Worm (Caenorhabditis elegans) whole organism, early embryonic: ENCODE measurements around the gene Y11D7A.3.
"Not testable (repeated sequence)": the region's sequence is repeated elsewhere in the genome, so short reads cannot be mapped to it uniquely, and the experiment has no call there.

Experiments used
- B0310.2 ChIP-seq: sonication (generic microtip); optimal IDR thresholded peaks from 2 replicates; lab custom pipeline; 2016; ENCODE audit warnings: mild to moderate bottlenecking, missing genetic modification characterization, missing compliant biosample characterization
- F13C5.2 ChIP-seq: sonication (generic microtip); optimal IDR thresholded peaks from 2 replicates; lab custom pipeline; 2017; ENCODE audit warnings: mild to moderate bottlenecking, missing genetic modification characterization, inconsistent platforms, missing compliant biosample characterization
- aly-1 ChIP-seq: sonication (generic microtip); optimal IDR thresholded peaks from 2 replicates; lab custom pipeline; 2016; ENCODE audit warnings: missing genetic modification characterization, missing compliant biosample characterization
- ama-1 ChIP-seq: fragments of 150-350 bp; optimal IDR thresholded peaks from 2 replicates; lab custom pipeline; 2014
- ceh-13 ChIP-seq: fragments of 200-800 bp; sonication (Bioruptor generic); optimal IDR thresholded peaks from 2 replicates; lab custom pipeline; 2018; ENCODE audit warnings: mild to moderate bottlenecking, missing genetic modification characterization, missing compliant biosample characterization
- ceh-36 ChIP-seq: sonication (generic microtip); optimal IDR thresholded peaks from 2 replicates; lab custom pipeline; 2016; ENCODE audit warnings: missing genetic modification characterization, inconsistent platforms, missing compliant biosample characterization
- ets-7 ChIP-seq: sonication (generic microtip); optimal IDR thresholded peaks from 2 replicates; lab custom pipeline; 2016; ENCODE audit warnings: missing genotype, missing genetic modification characterization, missing compliant biosample characterization
- flt-1 ChIP-seq: fragments of 200-800 bp; sonication (Bioruptor generic); IDR thresholded peaks from 2 replicates; pipeline ENCODE4 v1.3.6; 2022; ENCODE audit warnings: missing genetic modification characterization, missing compliant biosample characterization
- hmbx-1 ChIP-seq: sonication (generic microtip); optimal IDR thresholded peaks from 2 replicates; lab custom pipeline; 2016; ENCODE audit warnings: mild to moderate bottlenecking, missing genetic modification characterization, missing compliant biosample characterization
- hmg-4 ChIP-seq: fragments of 200-800 bp; sonication (Bioruptor generic); optimal IDR thresholded peaks from 2 replicates; lab custom pipeline; 2018; ENCODE audit warnings: mild to moderate bottlenecking, missing genetic modification characterization, missing compliant biosample characterization
- hnd-1 ChIP-seq: sonication (generic microtip); optimal IDR thresholded peaks from 2 replicates; lab custom pipeline; 2016; ENCODE audit warnings: missing genetic modification characterization, missing compliant biosample characterization
- pes-1 ChIP-seq: fragments of 200-800 bp; sonication (Bioruptor generic); IDR thresholded peaks from 2 replicates; pipeline ENCODE4 v1.3.6; 2022; ENCODE audit warnings: missing genetic modification reagents, missing genetic modification characterization, missing compliant biosample characterization
- scrt-1 ChIP-seq: fragments of 200-800 bp; sonication (Bioruptor generic); IDR thresholded peaks from 2 replicates; pipeline ENCODE4 v1.3.6; 2022; ENCODE audit warnings: missing genetic modification characterization, missing compliant biosample characterization
- sea-1 ChIP-seq: fragments of 200-800 bp; sonication (Bioruptor generic); conservative IDR thresholded peaks from 2 replicates; pipeline ENCODE4 v1.3.6; 2022; ENCODE audit warnings: missing genetic modification characterization, missing compliant biosample characterization
- tbx-11 ChIP-seq: fragments of 200-800 bp; sonication (Bioruptor generic); IDR thresholded peaks from 2 replicates; pipeline ENCODE4 v1.3.6; 2022; ENCODE audit warnings: missing genetic modification characterization, missing compliant biosample characterization
- tbx-37 ChIP-seq: fragments of 200-800 bp; sonication (Bioruptor generic); conservative IDR thresholded peaks from 2 replicates; pipeline ENCODE4 v1.3.6; 2022; ENCODE audit warnings: missing genetic modification reagents, missing genetic modification characterization, missing compliant biosample characterization
- tra-4 ChIP-seq: sonication (generic microtip); optimal IDR thresholded peaks from 2 replicates; lab custom pipeline; 2017; ENCODE audit warnings: missing genetic modification characterization, missing compliant biosample characterization

Gene Y11D7A.3

ce11 chrIV:9232421-9233141, at the start of gene Y11D7A.3:
TSS of gene Y11D7A.3 (plus strand) at chrIV:9233091.
- TF ChIP-seq B0310.2 (tag; lab: Kevin White, UChicago) (no peak), sea-1 (GFP tag; lab: Robert Waterston, UW) (no peak), tbx-37 (GFP tag; lab: Robert Waterston, UW) (no peak), flt-1 (GFP tag; lab: Robert Waterston, UW) (no peak)

ce11 chrIV:9184547-9184946, 48.3 kb upstream of the Y11D7A.3 start, which contains the start of gene C07C7.1:
TSS of gene C07C7.1 (plus strand) at chrIV:9184847.
- TF ChIP-seq hmbx-1 (tag; lab: Kevin White, UChicago) (no peak), tra-4 (tag; lab: Kevin White, UChicago) (no peak), ceh-36 (no peak), F13C5.2 (tag; lab: Kevin White, UChicago) (no peak), sea-1 (GFP tag; lab: Robert Waterston, UW) (no peak), pes-1 (GFP tag; lab: Robert Waterston, UW) (no peak), hnd-1 (tag; lab: Kevin White, UChicago) (no peak), aly-1 (no peak), B0310.2 (tag; lab: Kevin White, UChicago) (no peak), ets-7 (tag; lab: Kevin White, UChicago) (no peak), tbx-11 (no peak), scrt-1 (no peak), flt-1 (GFP tag; lab: Robert Waterston, UW) (no peak), ceh-13 (GFP tag; lab: Kevin White, UChicago) (no peak), ama-1 (lab: Kevin White, UChicago) (no peak), hmg-4 (GFP tag; lab: Kevin White, UChicago) (no peak), tbx-37 (GFP tag; lab: Robert Waterston, UW) (no peak)

- no peak for TF ChIP-seq ama-1 (lab: Kevin White, UChicago)
- peak; percentile 96 for TF ChIP-seq flt-1 (GFP tag; lab: Robert Waterston, UW)
- no peak for TF ChIP-seq hmg-4 (GFP tag; lab: Kevin White, UChicago)
- TF ChIP-seq hnd-1 (tag; lab: Kevin White, UChicago) = peak; percentile 85
- TF ChIP-seq hmbx-1 (tag; lab: Kevin White, UChicago) = peak; percentile 76
- peak; percentile 96 for TF ChIP-seq tbx-11
- TF ChIP-seq ets-7 (tag; lab: Kevin White, UChicago) = peak; percentile 87
- peak; percentile 95 for TF ChIP-seq sea-1 (GFP tag; lab: Robert Waterston, UW)
- peak; percentile 96 for TF ChIP-seq ceh-36
- TF ChIP-seq tbx-37 (GFP tag; lab: Robert Waterston, UW) = peak; percentile 97
- peak; percentile 96 for TF ChIP-seq pes-1 (GFP tag; lab: Robert Waterston, UW)
- peak; percentile 90 for TF ChIP-seq ceh-13 (GFP tag; lab: Kevin White, UChicago)
- peak; percentile 96 for TF ChIP-seq scrt-1
- TF ChIP-seq aly-1 = peak; percentile 95
- peak; percentile 94 for TF ChIP-seq F13C5.2 (tag; lab: Kevin White, UChicago)
- TF ChIP-seq tra-4 (tag; lab: Kevin White, UChicago) = peak; percentile 89
- peak; percentile 93 for TF ChIP-seq B0310.2 (tag; lab: Kevin White, UChicago)
Measured at ce11 chrIV:9191183-9191582, 41.7 kb upstream of the Y11D7A.3 start.

ce11 chrIV:9192522-9192921, 40.4 kb upstream of the Y11D7A.3 start, which contains the start of gene C46C2.5:
TSS of gene C46C2.5 (minus strand) at chrIV:9192622.
- TF ChIP-seq F13C5.2 (tag; lab: Kevin White, UChicago) = no peak
- TF ChIP-seq hmg-4 (GFP tag; lab: Kevin White, UChicago) = no peak
- TF ChIP-seq ceh-36 = no peak
- no peak for TF ChIP-seq hnd-1 (tag; lab: Kevin White, UChicago)
- TF ChIP-seq hmbx-1 (tag; lab: Kevin White, UChicago) = no peak
- no peak for TF ChIP-seq aly-1
- TF ChIP-seq scrt-1 = no peak
- TF ChIP-seq pes-1 (GFP tag; lab: Robert Waterston, UW) = no peak
- TF ChIP-seq flt-1 (GFP tag; lab: Robert Waterston, UW) = no peak
- no peak for TF ChIP-seq ceh-13 (GFP tag; lab: Kevin White, UChicago)
- no peak for TF ChIP-seq tbx-37 (GFP tag; lab: Robert Waterston, UW)

ce11 chrIV:9194524-9194923, 38.4 kb upstream of the Y11D7A.3 start, which contains the start of gene C46C2.7:
TSS of gene C46C2.7 (plus strand) at chrIV:9194824.
- not testable (repeated sequence) for TF ChIP-seq hnd-1 (tag; lab: Kevin White, UChicago); hmbx-1 (tag; lab: Kevin White, UChicago); hmg-4 (GFP tag; lab: Kevin White, UChicago)

- TF ChIP-seq F13C5.2 (tag; lab: Kevin White, UChicago) = no peak
- TF ChIP-seq hmg-4 (GFP tag; lab: Kevin White, UChicago) = no peak
- TF ChIP-seq tra-4 (tag; lab: Kevin White, UChicago) = no peak
- TF ChIP-seq hnd-1 (tag; lab: Kevin White, UChicago) = no peak
- TF ChIP-seq sea-1 (GFP tag; lab: Robert Waterston, UW) = no peak
- TF ChIP-seq hmbx-1 (tag; lab: Kevin White, UChicago) = no peak
- no peak for TF ChIP-seq ets-7 (tag; lab: Kevin White, UChicago)
- no peak for TF ChIP-seq flt-1 (GFP tag; lab: Robert Waterston, UW)
- no peak for TF ChIP-seq aly-1
- no peak for TF ChIP-seq tbx-11
- TF ChIP-seq B0310.2 (tag; lab: Kevin White, UChicago) = no peak
- no peak for TF ChIP-seq ceh-13 (GFP tag; lab: Kevin White, UChicago)
- no peak for TF ChIP-seq pes-1 (GFP tag; lab: Robert Waterston, UW)
- TF ChIP-seq scrt-1 = no peak
- TF ChIP-seq tbx-37 (GFP tag; lab: Robert Waterston, UW) = no peak
- TF ChIP-seq ama-1 (lab: Kevin White, UChicago) = no peak
- no peak for TF ChIP-seq ceh-36
Measured at ce11 chrIV:9196755-9197154, 36.1 kb upstream of the Y11D7A.3 start.

- TF ChIP-seq ets-7 (tag; lab: Kevin White, UChicago) (no peak), flt-1 (GFP tag; lab: Robert Waterston, UW) (no peak), ceh-13 (GFP tag; lab: Kevin White, UChicago) (no peak), hnd-1 (tag; lab: Kevin White, UChicago) (no peak), tra-4 (tag; lab: Kevin White, UChicago) (no peak), ama-1 (lab: Kevin White, UChicago) (no peak), scrt-1 (no peak), ceh-36 (no peak)
Measured at ce11 chrIV:9198136-9198535, 34.8 kb upstream of the Y11D7A.3 start.
